Fruit fly (Drosophila melanogaster): ENCODE data around the gene ScsbetaG.

The ScsbetaG gene

dm6 chr3L:5511959-5512358 is 51.5 kb downstream of the ScsbetaG start (continued):
- TF ChIP-seq bsh (GFP tag; optimal IDR thresholded peaks at IDR 0.05) (peak in 1 of 2 experiments; percentile 88), D (optimal IDR thresholded peaks at IDR 0.05) (no peak), D (GFP tag; optimal IDR thresholded peaks at IDR 0.05) (peak; percentile 65), otp (GFP tag; IDR thresholded peaks at IDR 0.05) (peak; percentile 93), CG18262 (tag; optimal IDR thresholded peaks at IDR 0.05) (no peak), Deaf1 (tag; optimal IDR thresholded peaks at IDR 0.05) (peak; percentile 73), Jarid2 (GFP tag; optimal IDR thresholded peaks at IDR 0.05) (peak; percentile 75), jigr1 (GFP tag; IDR thresholded peaks at IDR 0.05) (no peak), trh (GFP tag; optimal IDR thresholded peaks at IDR 0.05) (peak; percentile 81), BtbVII (GFP tag; optimal IDR thresholded peaks at IDR 0.05) (peak; percentile 86), stwl (tag; optimal IDR thresholded peaks at IDR 0.05) (peak; percentile 76), Blimp-1 (GFP tag; optimal IDR thresholded peaks at IDR 0.05) (peak; percentile 100), gsb (GFP tag; IDR thresholded peaks at IDR 0.05) (peak; percentile 75), her (GFP tag; optimal IDR thresholded peaks at IDR 0.05) (peak; percentile 89), Awh (GFP tag; IDR thresholded peaks at IDR 0.05) (peak; percentile 69), mam (GFP tag; optimal IDR thresholded peaks at IDR 0.05) (peak; percentile 77), danr (GFP tag; IDR thresholded peaks at IDR 0.05) (no peak; the same call in 1 of the 2 replicates), pan (optimal IDR thresholded peaks at IDR 0.05) (no peak), pan (GFP tag; optimal IDR thresholded peaks at IDR 0.05 in 1 of 2, IDR thresholded peaks at IDR 0.05 in 1 of 2) (peak in 1 of 2 experiments; percentile 89), inv (GFP tag; IDR thresholded peaks at IDR 0.05; ENCODE audit: partially characterized antibody) (no peak), Antp (GFP tag; optimal IDR thresholded peaks at IDR 0.05) (peak; percentile 70), C15 (GFP tag; IDR thresholded peaks at IDR 0.05) (peak; percentile 60; the same call in 1 of the 3 replicates), kah (GFP tag; optimal IDR thresholded peaks at IDR 0.05) (peak; percentile 21), Dfd (GFP tag; optimal IDR thresholded peaks at IDR 0.05) (no peak), CG12659 (GFP tag; optimal IDR thresholded peaks at IDR 0.05) (peak; percentile 91), sisA (GFP tag; IDR thresholded peaks at IDR 0.05) (no peak), chm (GFP tag; IDR thresholded peaks at IDR 0.05) (peak; percentile 87), gce (GFP tag; IDR thresholded peaks at IDR 0.05) (peak; percentile 85; the same call in 2 of the 3 replicates), sug (tag; optimal IDR thresholded peaks at IDR 0.05) (peak; percentile 88), ato (GFP tag; IDR thresholded peaks at IDR 0.05; ENCODE audit: partially characterized antibody) (0 out of 2 replicates have a peak, but pooled peaks have one; percentile 12), CG9876 (GFP tag; optimal IDR thresholded peaks at IDR 0.05) (peak; percentile 90), sima (GFP tag; optimal IDR thresholded peaks at IDR 0.05) (peak; percentile 72), ro (GFP tag; IDR thresholded peaks at IDR 0.05) (peak; percentile 27; the same call in 1 of the 2 replicates), CG7745 (tag; optimal IDR thresholded peaks at IDR 0.05) (no peak), crc (GFP tag; optimal IDR thresholded peaks at IDR 0.05) (peak; percentile 87), Mad (GFP tag; optimal IDR thresholded peaks at IDR 0.05) (peak; percentile 83), h (optimal IDR thresholded peaks at IDR 0.05) (no peak), ap (GFP tag; IDR thresholded peaks at IDR 0.05) (peak; percentile 81), ab (GFP tag; optimal IDR thresholded peaks at IDR 0.05) (no peak), Dip3 (GFP tag; optimal IDR thresholded peaks at IDR 0.05) (peak; percentile 80), sob (GFP tag; IDR thresholded peaks at IDR 0.05) (peak; percentile 92), stc (GFP tag; IDR thresholded peaks at IDR 0.05) (no peak; the same call in 1 of the 2 replicates), Usf (GFP tag; optimal IDR thresholded peaks at IDR 0.05) (peak; percentile 46), CG6854 (GFP tag; optimal IDR thresholded peaks at IDR 0.05) (peak; percentile 88), pita (GFP tag; optimal IDR thresholded peaks at IDR 0.05) (peak; percentile 47), ssp (GFP tag; IDR thresholded peaks at IDR 0.05) (no peak), CG1647 (GFP tag; optimal IDR thresholded peaks at IDR 0.05) (peak; percentile 59), CG11093 (GFP tag; IDR thresholded peaks at IDR 0.05) (0 out of 3 replicates have a peak, but pooled peaks have one; percentile 29), cwo (GFP tag; optimal IDR thresholded peaks at IDR 0.05) (peak; percentile 56), tna (GFP tag; IDR thresholded peaks at IDR 0.05; ENCODE audit: partially characterized antibody) (peak; percentile 28; the same call in 1 of the 2 replicates), GATAe (GFP tag; conservative IDR thresholded peaks at IDR 0.05) (peak; percentile 32; the same call in 1 of the 2 replicates), ci (GFP tag; IDR thresholded peaks at IDR 0.05) (peak; percentile 99)

Data from whole organism, embryonic.